Worm (Caenorhabditis elegans) whole organism, early embryonic: ENCODE data around the gene Y41E3.22.
"Not testable (repeated sequence)": the region's sequence is repeated elsewhere in the genome, so short reads cannot be mapped to it uniquely, and the experiment has no call there.

Experiments
- B0310.2 ChIP-seq: sonication (generic microtip); optimal IDR thresholded peaks from 2 replicates; lab custom pipeline; 2016; ENCODE audit warnings: mild to moderate bottlenecking, missing genetic modification characterization, missing compliant biosample characterization
- F13C5.2 ChIP-seq: sonication (generic microtip); optimal IDR thresholded peaks from 2 replicates; lab custom pipeline; 2017; ENCODE audit warnings: mild to moderate bottlenecking, missing genetic modification characterization, inconsistent platforms, missing compliant biosample characterization
- aly-1 ChIP-seq: sonication (generic microtip); optimal IDR thresholded peaks from 2 replicates; lab custom pipeline; 2016; ENCODE audit warnings: missing genetic modification characterization, missing compliant biosample characterization
- ama-1 ChIP-seq: fragments of 150-350 bp; optimal IDR thresholded peaks from 2 replicates; lab custom pipeline; 2014
- ceh-13 ChIP-seq: fragments of 200-800 bp; sonication (Bioruptor generic); optimal IDR thresholded peaks from 2 replicates; lab custom pipeline; 2018; ENCODE audit warnings: mild to moderate bottlenecking, missing genetic modification characterization, missing compliant biosample characterization
- ceh-36 ChIP-seq: sonication (generic microtip); optimal IDR thresholded peaks from 2 replicates; lab custom pipeline; 2016; ENCODE audit warnings: missing genetic modification characterization, inconsistent platforms, missing compliant biosample characterization
- ets-7 ChIP-seq: sonication (generic microtip); optimal IDR thresholded peaks from 2 replicates; lab custom pipeline; 2016; ENCODE audit warnings: missing genotype, missing genetic modification characterization, missing compliant biosample characterization
- flt-1 ChIP-seq: fragments of 200-800 bp; sonication (Bioruptor generic); IDR thresholded peaks from 2 replicates; pipeline ENCODE4 v1.3.6; 2022; ENCODE audit warnings: missing genetic modification characterization, missing compliant biosample characterization
- hmbx-1 ChIP-seq: sonication (generic microtip); optimal IDR thresholded peaks from 2 replicates; lab custom pipeline; 2016; ENCODE audit warnings: mild to moderate bottlenecking, missing genetic modification characterization, missing compliant biosample characterization
- hmg-4 ChIP-seq: fragments of 200-800 bp; sonication (Bioruptor generic); optimal IDR thresholded peaks from 2 replicates; lab custom pipeline; 2018; ENCODE audit warnings: mild to moderate bottlenecking, missing genetic modification characterization, missing compliant biosample characterization
- hnd-1 ChIP-seq: sonication (generic microtip); optimal IDR thresholded peaks from 2 replicates; lab custom pipeline; 2016; ENCODE audit warnings: missing genetic modification characterization, missing compliant biosample characterization
- pes-1 ChIP-seq: fragments of 200-800 bp; sonication (Bioruptor generic); IDR thresholded peaks from 2 replicates; pipeline ENCODE4 v1.3.6; 2022; ENCODE audit warnings: missing genetic modification reagents, missing genetic modification characterization, missing compliant biosample characterization
- scrt-1 ChIP-seq: fragments of 200-800 bp; sonication (Bioruptor generic); IDR thresholded peaks from 2 replicates; pipeline ENCODE4 v1.3.6; 2022; ENCODE audit warnings: missing genetic modification characterization, missing compliant biosample characterization
- sea-1 ChIP-seq: fragments of 200-800 bp; sonication (Bioruptor generic); conservative IDR thresholded peaks from 2 replicates; pipeline ENCODE4 v1.3.6; 2022; ENCODE audit warnings: missing genetic modification characterization, missing compliant biosample characterization
- tbx-11 ChIP-seq: fragments of 200-800 bp; sonication (Bioruptor generic); IDR thresholded peaks from 2 replicates; pipeline ENCODE4 v1.3.6; 2022; ENCODE audit warnings: missing genetic modification characterization, missing compliant biosample characterization
- tbx-37 ChIP-seq: fragments of 200-800 bp; sonication (Bioruptor generic); conservative IDR thresholded peaks from 2 replicates; pipeline ENCODE4 v1.3.6; 2022; ENCODE audit warnings: missing genetic modification reagents, missing genetic modification characterization, missing compliant biosample characterization
- tra-4 ChIP-seq: sonication (generic microtip); optimal IDR thresholded peaks from 2 replicates; lab custom pipeline; 2017; ENCODE audit warnings: missing genetic modification characterization, missing compliant biosample characterization

Gene Y41E3.22

ce11 chrIV:14937017-14937416, 13.5 kb upstream of the Y41E3.22 start, which contains the start of gene Y57G11C.1144:
Y57G11C.1144 (plus strand) TSS chrIV:14937317.
- TF ChIP-seq hmg-4 (GFP tag; lab: Kevin White, UChicago) (no peak), ama-1 (lab: Kevin White, UChicago) (no peak), hmbx-1 (no peak), B0310.2 (tag; lab: Kevin White, UChicago) (no peak), ets-7 (tag; lab: Kevin White, UChicago) (no peak), tbx-37 (GFP tag; lab: Robert Waterston, UW) (no peak), pes-1 (GFP tag; lab: Robert Waterston, UW) (no peak), F13C5.2 (no peak), ceh-36 (tag; lab: Kevin White, UChicago) (no peak), scrt-1 (GFP tag; lab: Robert Waterston, UW) (no peak), sea-1 (GFP tag; lab: Robert Waterston, UW) (no peak), tbx-11 (GFP tag; lab: Robert Waterston, UW) (no peak), flt-1 (GFP tag; lab: Robert Waterston, UW) (no peak), hnd-1 (tag; lab: Kevin White, UChicago) (no peak), ceh-13 (GFP tag; lab: Kevin White, UChicago) (no peak), aly-1 (tag; lab: Kevin White, UChicago) (no peak), tra-4 (tag; lab: Kevin White, UChicago) (no peak)

ce11 chrIV:14938596-14938995, 11.9 kb upstream of the Y41E3.22 start, which contains the start of gene Y57G11C.30:
Y57G11C.30 (plus strand) TSS chrIV:14938896.
- TF ChIP-seq tbx-11 (GFP tag; lab: Robert Waterston, UW); ceh-36 (tag; lab: Kevin White, UChicago); ets-7 (tag; lab: Kevin White, UChicago): not testable (repeated sequence)

ce11 chrIV:14944234-14944633, 6.3 kb upstream of the Y41E3.22 start, which contains the start of gene Y57G11C.48:
Y57G11C.48 (minus strand) TSS chrIV:14944334.
- TF ChIP-seq ama-1 (lab: Kevin White, UChicago): no peak
- no peak for TF ChIP-seq ceh-13 (GFP tag; lab: Kevin White, UChicago)
- TF ChIP-seq B0310.2 (tag; lab: Kevin White, UChicago): no peak
- TF ChIP-seq hnd-1 (tag; lab: Kevin White, UChicago): no peak
- no peak for TF ChIP-seq tbx-37 (GFP tag; lab: Robert Waterston, UW)

- TF ChIP-seq hmbx-1 (no peak), hnd-1 (tag; lab: Kevin White, UChicago) (no peak), aly-1 (tag; lab: Kevin White, UChicago) (no peak), B0310.2 (tag; lab: Kevin White, UChicago) (no peak), sea-1 (GFP tag; lab: Robert Waterston, UW) (no peak), scrt-1 (GFP tag; lab: Robert Waterston, UW) (no peak), ets-7 (tag; lab: Kevin White, UChicago) (no peak), tra-4 (tag; lab: Kevin White, UChicago) (no peak), flt-1 (GFP tag; lab: Robert Waterston, UW) (no peak), ama-1 (lab: Kevin White, UChicago) (no peak), tbx-37 (GFP tag; lab: Robert Waterston, UW) (no peak), F13C5.2 (no peak), hmg-4 (GFP tag; lab: Kevin White, UChicago) (no peak), pes-1 (GFP tag; lab: Robert Waterston, UW) (no peak), ceh-13 (GFP tag; lab: Kevin White, UChicago) (no peak), tbx-11 (GFP tag; lab: Robert Waterston, UW) (no peak), ceh-36 (tag; lab: Kevin White, UChicago) (no peak)
Observed at ce11 chrIV:14949048-14949447, 1.5 kb upstream of the Y41E3.22 start.

- TF ChIP-seq tbx-11 (GFP tag; lab: Robert Waterston, UW): no peak
- TF ChIP-seq pes-1 (GFP tag; lab: Robert Waterston, UW): no peak
- TF ChIP-seq flt-1 (GFP tag; lab: Robert Waterston, UW): no peak
- no peak for TF ChIP-seq hmbx-1
- TF ChIP-seq aly-1 (tag; lab: Kevin White, UChicago): no peak
- no peak for TF ChIP-seq hnd-1 (tag; lab: Kevin White, UChicago)
- TF ChIP-seq tbx-37 (GFP tag; lab: Robert Waterston, UW): no peak
- no peak for TF ChIP-seq ama-1 (lab: Kevin White, UChicago)
- no peak for TF ChIP-seq hmg-4 (GFP tag; lab: Kevin White, UChicago)
- TF ChIP-seq F13C5.2: no peak
- no peak for TF ChIP-seq sea-1 (GFP tag; lab: Robert Waterston, UW)
- no peak for TF ChIP-seq tra-4 (tag; lab: Kevin White, UChicago)
- no peak for TF ChIP-seq ceh-13 (GFP tag; lab: Kevin White, UChicago)
- no peak for TF ChIP-seq ets-7 (tag; lab: Kevin White, UChicago)
- TF ChIP-seq ceh-36 (tag; lab: Kevin White, UChicago): no peak
Observed at ce11 chrIV:14953802-14954201, 3.3 kb downstream of the Y41E3.22 start.

ce11 chrIV:14954842-14955241, 4.3 kb downstream of the Y41E3.22 start:
- no peak for TF ChIP-seq ceh-36 (tag; lab: Kevin White, UChicago)
- no peak for TF ChIP-seq ama-1 (lab: Kevin White, UChicago)
- TF ChIP-seq ceh-13 (GFP tag; lab: Kevin White, UChicago): no peak
- no peak for TF ChIP-seq hnd-1 (tag; lab: Kevin White, UChicago)
- no peak for TF ChIP-seq aly-1 (tag; lab: Kevin White, UChicago)
- TF ChIP-seq sea-1 (GFP tag; lab: Robert Waterston, UW): no peak
- no peak for TF ChIP-seq F13C5.2
- TF ChIP-seq hmg-4 (GFP tag; lab: Kevin White, UChicago): no peak
- TF ChIP-seq hmbx-1: no peak

- 0 out of 2 replicates have a peak, but pooled peaks have one; percentile 47 for TF ChIP-seq sea-1 (GFP tag; lab: Robert Waterston, UW)
- peak; percentile 47 for TF ChIP-seq ama-1 (lab: Kevin White, UChicago)
- TF ChIP-seq tbx-37 (GFP tag; lab: Robert Waterston, UW): no peak
- TF ChIP-seq ceh-13 (GFP tag; lab: Kevin White, UChicago): no peak
Observed at ce11 chrIV:14956693-14957281, 6.3 kb downstream of the Y41E3.22 start.
